Fruit fly (Drosophila melanogaster): ENCODE measurements around the gene CG5250.

CG5250 gene

dm6 chr3R:19274028-19274427 is 45.0 kb upstream of the CG5250 start (continued):
- TF ChIP-seq nerfin-1 (tag; optimal IDR thresholded peaks at IDR 0.05) = no peak
- TF ChIP-seq CG15601 (tag; optimal IDR thresholded peaks at IDR 0.05) = peak; percentile 16
- TF ChIP-seq yki (optimal IDR thresholded peaks at IDR 0.05) = no peak
- no peak for TF ChIP-seq H2.0 (GFP tag; IDR thresholded peaks at IDR 0.05)
- no peak for TF ChIP-seq bigmax (GFP tag; optimal IDR thresholded peaks at IDR 0.05)
- no peak for TF ChIP-seq Mes4 (GFP tag; optimal IDR thresholded peaks at IDR 0.05)
- TF ChIP-seq Myb (GFP tag; optimal IDR thresholded peaks at IDR 0.05) = no peak
- no peak for TF ChIP-seq CG11696 (GFP tag; IDR thresholded peaks at IDR 0.05)
- no peak for TF ChIP-seq btn (GFP tag; optimal IDR thresholded peaks at IDR 0.05)
- TF ChIP-seq CG6689 (GFP tag; IDR thresholded peaks at IDR 0.05) = peak; percentile 18; the same call in 1 of the 2 replicates
- no peak for TF ChIP-seq prd (optimal IDR thresholded peaks at IDR 0.05)
- TF ChIP-seq prd (GFP tag; IDR thresholded peaks at IDR 0.05) = peak; percentile 47; the same call in 2 of the 3 replicates
- TF ChIP-seq CG7357 (GFP tag; IDR thresholded peaks at IDR 0.05) = no peak
- TF ChIP-seq CG3163 (GFP tag; optimal IDR thresholded peaks at IDR 0.05) = no peak
- TF ChIP-seq tio (GFP tag; optimal IDR thresholded peaks at IDR 0.05) = peak; percentile 10
- TF ChIP-seq run (tag; optimal IDR thresholded peaks at IDR 0.05) = no peak
- TF ChIP-seq CG15073 (GFP tag; optimal IDR thresholded peaks at IDR 0.05) = no peak
- no peak for TF ChIP-seq CG17359 (tag; optimal IDR thresholded peaks at IDR 0.05)
- no peak for TF ChIP-seq CG4282 (GFP tag; optimal IDR thresholded peaks at IDR 0.05)
- TF ChIP-seq CG2199 (GFP tag; IDR thresholded peaks at IDR 0.05) = no peak
- no peak for TF ChIP-seq CG1233 (GFP tag; optimal IDR thresholded peaks at IDR 0.05)
- TF ChIP-seq nerfin-2 (GFP tag; IDR thresholded peaks at IDR 0.05; ENCODE audit: partially characterized antibody) = no peak
- no peak for TF ChIP-seq CrebB (tag; optimal IDR thresholded peaks at IDR 0.05)
- no peak for TF ChIP-seq CG13624 (GFP tag; optimal IDR thresholded peaks at IDR 0.05)
- TF ChIP-seq CG9797 (GFP tag; optimal IDR thresholded peaks at IDR 0.05) = no peak
- no peak for TF ChIP-seq croc (GFP tag; conservative IDR thresholded peaks at IDR 0.05)
- no peak for TF ChIP-seq HLH54F (GFP tag; optimal IDR thresholded peaks at IDR 0.05)
- TF ChIP-seq tin (GFP tag; optimal IDR thresholded peaks at IDR 0.05) = no peak
- TF ChIP-seq HmgZ (tag; optimal IDR thresholded peaks at IDR 0.05) = no peak
- no peak for TF ChIP-seq tap (tag; optimal IDR thresholded peaks at IDR 0.05)
- TF ChIP-seq CG3838 (GFP tag; optimal IDR thresholded peaks at IDR 0.05) = no peak
- TF ChIP-seq CG34224 (GFP tag; IDR thresholded peaks at IDR 0.05; ENCODE audit: partially characterized antibody) = no peak
- TF ChIP-seq CG9215 (GFP tag; IDR thresholded peaks at IDR 0.05) = no peak
- TF ChIP-seq Atf3 (GFP tag; optimal IDR thresholded peaks at IDR 0.05) = no peak
- no peak for TF ChIP-seq CG43689 (GFP tag; IDR thresholded peaks at IDR 0.05)
- TF ChIP-seq CG2678 (tag; optimal IDR thresholded peaks at IDR 0.05) = no peak
- no peak for TF ChIP-seq pb (GFP tag; optimal IDR thresholded peaks at IDR 0.05)
- TF ChIP-seq CG4404 (GFP tag; IDR thresholded peaks at IDR 0.05) = no peak
- TF ChIP-seq fd96Cb (tag; optimal IDR thresholded peaks at IDR 0.05) = no peak
- TF ChIP-seq CG4854 (GFP tag; optimal IDR thresholded peaks at IDR 0.05) = no peak
- TF ChIP-seq CG14014 (GFP tag; IDR thresholded peaks at IDR 0.05) = no peak
- TF ChIP-seq CG8388 (GFP tag; optimal IDR thresholded peaks at IDR 0.05) = peak; percentile 27
- no peak for TF ChIP-seq Fer3 (tag; optimal IDR thresholded peaks at IDR 0.05)
- no peak for TF ChIP-seq CG4820 (GFP tag; optimal IDR thresholded peaks at IDR 0.05)
- no peak for TF ChIP-seq ac (GFP tag; optimal IDR thresholded peaks at IDR 0.05)
- TF ChIP-seq NC2β (GFP tag; optimal IDR thresholded peaks at IDR 0.05) = no peak
- peak; percentile 56; the same call in 2 of the 3 replicates for TF ChIP-seq CG17361 (GFP tag; IDR thresholded peaks at IDR 0.05)
- TF ChIP-seq CG9876 (GFP tag; optimal IDR thresholded peaks at IDR 0.05) = no peak
- no peak for TF ChIP-seq CG12219 (GFP tag; optimal IDR thresholded peaks at IDR 0.05)
- TF ChIP-seq CG17912 (GFP tag; optimal IDR thresholded peaks at IDR 0.05) = no peak
- TF ChIP-seq E2f2 (GFP tag; IDR thresholded peaks at IDR 0.05) = no peak
- no peak for TF ChIP-seq Oaz (GFP tag; IDR thresholded peaks at IDR 0.05)
- TF ChIP-seq dmrt11E (tag; optimal IDR thresholded peaks at IDR 0.05) = peak; percentile 68
- TF ChIP-seq toy (GFP tag; IDR thresholded peaks at IDR 0.05) = no peak
